Worm (Caenorhabditis elegans) whole organism, late embryonic: ENCODE results near the gene nhr-120.

Experiments
- C38D4.7 ChIP-seq: fragments of 200-800 bp; sonication (Bioruptor generic); optimal IDR thresholded peaks from 2 replicates; lab custom pipeline; 2018; ENCODE audit warnings: mild to moderate bottlenecking, missing genetic modification characterization, moderate library complexity, missing compliant biosample characterization
- Y22D7AL.16 ChIP-seq: sonication (generic microtip); optimal IDR thresholded peaks from 2 replicates; lab custom pipeline; 2016; ENCODE audit warnings: missing genetic modification characterization, missing compliant biosample characterization
- ahr-1 ChIP-seq: sonication (generic microtip); optimal IDR thresholded peaks from 2 replicates; lab custom pipeline; 2016; ENCODE audit warnings: missing genetic modification characterization, missing compliant biosample characterization
- ama-1 ChIP-seq: fragments of 150-350 bp; optimal IDR thresholded peaks from 2 replicates; lab custom pipeline; 2014
- ceh-14 ChIP-seq: sonication (generic microtip); optimal IDR thresholded peaks from 2 replicates; lab custom pipeline; 2016; ENCODE audit warnings: missing genotype, missing genetic modification characterization, missing compliant biosample characterization
- ceh-18 ChIP-seq: sonication (generic microtip); optimal IDR thresholded peaks from 2 replicates; lab custom pipeline; 2016; ENCODE audit warnings: missing genetic modification characterization, missing compliant biosample characterization
- ceh-19 ChIP-seq: fragments of 200-800 bp; sonication (Bioruptor generic); optimal IDR thresholded peaks from 2 replicates; lab custom pipeline; 2018; ENCODE audit warnings: mild to moderate bottlenecking, missing genetic modification characterization, missing compliant biosample characterization
- ceh-24 ChIP-seq: sonication (generic microtip); optimal IDR thresholded peaks from 2 replicates; lab custom pipeline; 2016; ENCODE audit warnings: mild to moderate bottlenecking, missing genetic modification characterization, missing compliant biosample characterization
- ceh-30 ChIP-seq: fragments of 150-350 bp; optimal IDR thresholded peaks from 2 replicates; lab custom pipeline; 2014; ENCODE audit warnings: missing biosample characterization, missing genetic modification characterization
- ceh-34 ChIP-seq: sonication (generic microtip); optimal IDR thresholded peaks from 2 replicates; lab custom pipeline; 2016; ENCODE audit warnings: mild to moderate bottlenecking, missing genetic modification characterization, missing compliant biosample characterization
- ceh-45 ChIP-seq: fragments of 200-800 bp; sonication (Bioruptor generic); IDR thresholded peaks from 2 replicates; pipeline ENCODE4 v1.3.6; 2022; ENCODE audit warnings: missing genetic modification reagents, missing genetic modification characterization, missing compliant biosample characterization
- ceh-48 ChIP-seq: sonication (generic microtip); optimal IDR thresholded peaks from 2 replicates; lab custom pipeline; 2016; ENCODE audit warnings: missing genetic modification characterization, inconsistent platforms, missing compliant biosample characterization
- ceh-9 ChIP-seq: sonication (generic microtip); optimal IDR thresholded peaks from 2 replicates; lab custom pipeline; 2016; ENCODE audit warnings: mild to moderate bottlenecking, missing genetic modification characterization, inconsistent platforms, missing compliant biosample characterization
- dmd-4 ChIP-seq: sonication (generic microtip); optimal IDR thresholded peaks from 2 replicates; lab custom pipeline; 2016; ENCODE audit warnings: borderline replicate concordance, missing genetic modification characterization, missing compliant biosample characterization
- dve-1 ChIP-seq: sonication (generic microtip); optimal IDR thresholded peaks from 2 replicates; lab custom pipeline; 2017; ENCODE audit warnings: antibody characterized with exemption, mild to moderate bottlenecking, missing genetic modification characterization, missing compliant biosample characterization
- elt-2 ChIP-seq: sonication (generic microtip); optimal IDR thresholded peaks from 2 replicates; lab custom pipeline; 2016; ENCODE audit warnings: missing genetic modification reagents, missing genetic modification characterization, missing compliant biosample characterization
- elt-4 ChIP-seq: sonication (generic microtip); optimal IDR thresholded peaks from 2 replicates; lab custom pipeline; 2016; ENCODE audit warnings: missing genetic modification characterization, missing compliant biosample characterization
- fkh-10 ChIP-seq: fragments of 150-350 bp; optimal IDR thresholded peaks from 2 replicates; lab custom pipeline; 2014; ENCODE audit warnings: missing biosample characterization, missing genetic modification reagents, missing genetic modification characterization
- gmeb-2 ChIP-seq: sonication (generic microtip); optimal IDR thresholded peaks from 2 replicates; lab custom pipeline; 2016; ENCODE audit warnings: missing genetic modification characterization, inconsistent platforms, missing compliant biosample characterization
- hlh-15 ChIP-seq: sonication (generic microtip); optimal IDR thresholded peaks from 2 replicates; lab custom pipeline; 2016; ENCODE audit warnings: missing genetic modification characterization, missing compliant biosample characterization
- madf-2 ChIP-seq: sonication (generic microtip); optimal IDR thresholded peaks from 2 replicates; lab custom pipeline; 2017; ENCODE audit warnings: missing genetic modification characterization, missing compliant biosample characterization
- mec-3 ChIP-seq: sonication (generic microtip); optimal IDR thresholded peaks from 2 replicates; lab custom pipeline; 2016; ENCODE audit warnings: borderline replicate concordance, missing genetic modification characterization, missing compliant biosample characterization
- nfya-1 ChIP-seq: sonication (generic microtip); optimal IDR thresholded peaks from 2 replicates; lab custom pipeline; 2017; ENCODE audit warnings: missing genetic modification characterization, mild to moderate bottlenecking, missing compliant biosample characterization, antibody characterized with exemption, moderate library complexity
- nhr-232 ChIP-seq: sonication (generic microtip); optimal IDR thresholded peaks from 2 replicates; lab custom pipeline; 2016; ENCODE audit warnings: missing genetic modification characterization, missing compliant biosample characterization
- pqm-1 ChIP-seq: sonication (generic microtip); optimal IDR thresholded peaks from 2 replicates; lab custom pipeline; 2016; ENCODE audit warnings: missing genetic modification characterization, missing compliant biosample characterization
- rnt-1 ChIP-seq: sonication (generic microtip); optimal IDR thresholded peaks from 2 replicates; lab custom pipeline; 2016; ENCODE audit warnings: missing genetic modification characterization, missing compliant biosample characterization
- sdc-2 ChIP-seq: sonication (generic microtip); optimal IDR thresholded peaks from 2 replicates; lab custom pipeline; 2016; ENCODE audit warnings: missing genotype, missing genetic modification characterization, missing compliant biosample characterization
- sox-2 ChIP-seq: fragments of 200-800 bp; sonication (Bioruptor generic); IDR thresholded peaks from 2 replicates; pipeline ENCODE4 v1.3.6; 2022; ENCODE audit warnings: missing genetic modification reagents, missing genetic modification characterization, missing compliant biosample characterization
- sox-4 ChIP-seq: sonication (generic microtip); optimal IDR thresholded peaks from 2 replicates; lab custom pipeline; 2017; ENCODE audit warnings: mild to moderate bottlenecking, missing genetic modification characterization, inconsistent platforms, missing compliant biosample characterization
- syd-9 ChIP-seq: sonication (generic microtip); optimal IDR thresholded peaks from 2 replicates; lab custom pipeline; 2016; ENCODE audit warnings: mild to moderate bottlenecking, missing genetic modification characterization, moderate library complexity, missing compliant biosample characterization
- tbx-7 ChIP-seq: sonication (generic microtip); optimal IDR thresholded peaks from 2 replicates; lab custom pipeline; 2016; ENCODE audit warnings: missing genotype, missing genetic modification characterization, missing compliant biosample characterization
- unc-42 ChIP-seq: sonication (generic microtip); optimal IDR thresholded peaks from 2 replicates; lab custom pipeline; 2016; ENCODE audit warnings: missing genotype, missing genetic modification characterization, missing compliant biosample characterization
- unc-86 ChIP-seq: sonication (generic microtip); optimal IDR thresholded peaks from 2 replicates; lab custom pipeline; 2016; ENCODE audit warnings: missing genetic modification characterization, missing compliant biosample characterization

Gene nhr-120

DNA sequence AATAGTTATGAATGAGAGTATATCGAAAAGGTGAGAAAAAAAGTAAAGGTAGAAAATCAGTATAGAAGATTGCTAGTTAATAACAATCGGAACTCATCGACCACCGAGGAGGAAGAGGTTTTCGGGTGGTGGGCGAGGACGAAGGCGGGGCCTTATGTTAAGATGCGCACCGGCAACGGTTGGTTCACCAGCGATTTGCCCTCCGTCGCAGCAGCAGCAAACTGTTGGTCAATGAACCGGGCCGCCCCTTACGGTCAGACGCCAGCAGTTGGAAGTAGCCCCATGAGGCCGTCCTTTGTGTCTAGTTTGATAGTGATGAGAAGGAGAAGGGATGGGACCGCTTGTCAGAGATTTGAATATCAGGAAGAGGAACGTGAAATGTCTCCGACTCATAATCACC lies 28.5 kb upstream of the nhr-120 start, which contains the start of gene nhr-137:
Gene nhr-137, minus strand, starts transcription at position 101 of the 400 bp plus-strand sequence.
- TF ChIP-seq madf-2 (tag; lab: Kevin White, UChicago) (no peak), dmd-4 (no peak), ceh-19 (no peak), gmeb-2 (tag; lab: Kevin White, UChicago) (no peak), sdc-2 (tag; lab: Kevin White, UChicago) (no peak), elt-4 (tag; lab: Kevin White, UChicago) (no peak), syd-9 (tag; lab: Kevin White, UChicago) (no peak), ceh-18 (tag; lab: Kevin White, UChicago) (no peak), ceh-30 (tag; lab: Kevin White, UChicago) (no peak), ceh-14 (tag; lab: Kevin White, UChicago) (no peak), unc-42 (tag; lab: Kevin White, UChicago) (no peak), nhr-232 (tag; lab: Kevin White, UChicago) (no peak), ceh-34 (tag; lab: Kevin White, UChicago) (no peak), ceh-45 (GFP tag; lab: Robert Waterston, UW) (no peak), ahr-1 (no peak), Y22D7AL.16 (tag; lab: Kevin White, UChicago) (no peak), hlh-15 (no peak), ceh-24 (tag; lab: Kevin White, UChicago) (no peak), unc-86 (tag; lab: Kevin White, UChicago) (no peak), nfya-1 (no peak)

DNA sequence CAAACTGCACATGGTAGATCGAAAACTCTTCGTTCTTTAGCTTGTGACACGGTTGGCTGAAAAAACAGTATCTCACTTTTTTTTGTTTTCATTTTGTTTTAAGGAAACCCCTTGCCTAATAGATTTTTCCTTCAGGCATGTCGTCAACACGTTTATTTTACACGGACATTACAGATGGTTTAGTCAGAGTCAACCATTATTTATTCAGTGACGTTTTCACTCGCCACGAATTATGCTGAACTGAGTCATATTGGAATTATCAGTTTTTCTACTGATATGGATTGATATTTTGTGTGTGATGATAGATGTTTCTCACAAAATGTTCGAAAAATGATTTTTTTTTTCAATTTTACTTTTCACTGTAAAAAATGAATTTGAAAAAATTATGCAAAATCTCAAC lies 27.0 kb upstream of the nhr-120 start:
- TF ChIP-seq sox-4 (tag; lab: Kevin White, UChicago) = no peak
- no peak for TF ChIP-seq unc-86 (tag; lab: Kevin White, UChicago)
- no peak for TF ChIP-seq sox-2 (GFP tag; lab: Robert Waterston, UW)
- no peak for TF ChIP-seq ahr-1
- no peak for TF ChIP-seq mec-3 (tag; lab: Kevin White, UChicago)
- TF ChIP-seq elt-2 (tag; lab: Kevin White, UChicago) = no peak
- no peak for TF ChIP-seq ceh-30 (tag; lab: Kevin White, UChicago)
- TF ChIP-seq elt-4 (tag; lab: Kevin White, UChicago) = no peak
- no peak for TF ChIP-seq dmd-4
- TF ChIP-seq ceh-19 = no peak
- TF ChIP-seq nfya-1 = no peak
- no peak for TF ChIP-seq Y22D7AL.16 (tag; lab: Kevin White, UChicago)
- TF ChIP-seq C38D4.7 (GFP tag; lab: Kevin White, UChicago) = no peak
- TF ChIP-seq pqm-1 (tag; lab: Kevin White, UChicago) = no peak
- TF ChIP-seq ceh-14 (tag; lab: Kevin White, UChicago) = no peak
- no peak for TF ChIP-seq rnt-1 (tag; lab: Kevin White, UChicago)
- no peak for TF ChIP-seq ceh-34 (tag; lab: Kevin White, UChicago)
- no peak for TF ChIP-seq ceh-45 (GFP tag; lab: Robert Waterston, UW)
- TF ChIP-seq, all 69 proteins: peak for 0

DNA sequence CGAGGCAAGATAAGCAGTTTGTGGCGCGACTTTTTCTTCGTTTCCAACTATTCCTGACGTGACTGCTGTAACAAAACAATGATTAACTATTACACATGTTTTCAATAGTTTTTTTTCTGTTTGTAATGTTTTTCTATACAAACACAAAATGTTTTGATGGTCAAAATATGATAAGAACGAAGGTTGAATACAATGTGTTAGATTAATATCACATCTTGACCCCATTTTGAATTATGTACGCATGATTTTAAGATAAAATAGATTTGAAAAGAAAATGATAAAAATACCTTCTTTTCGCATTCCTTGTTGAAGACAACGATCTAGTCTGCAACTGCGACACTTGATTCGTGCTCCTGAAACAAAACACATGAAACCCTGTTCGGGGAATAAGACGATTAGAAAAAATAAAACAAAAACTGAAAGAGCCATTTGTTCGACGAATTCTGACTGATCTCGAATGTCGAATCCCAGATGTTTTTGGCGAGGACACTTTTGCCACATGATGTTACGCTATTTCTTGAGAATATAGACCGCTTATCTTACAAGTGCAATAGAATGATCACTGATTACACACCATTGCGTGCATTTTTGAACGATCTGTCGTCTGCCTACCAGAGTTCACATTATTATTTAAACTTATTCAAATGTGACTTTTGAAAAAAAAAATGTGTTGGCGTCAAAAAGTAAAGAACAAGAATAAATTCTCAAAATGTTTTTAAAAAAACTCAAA lies 24.9 kb upstream of the nhr-120 start:
- TF ChIP-seq hlh-15 (no peak), ceh-48 (tag; lab: Kevin White, UChicago) (no peak), pqm-1 (tag; lab: Kevin White, UChicago) (no peak), ceh-18 (tag; lab: Kevin White, UChicago) (no peak)

DNA sequence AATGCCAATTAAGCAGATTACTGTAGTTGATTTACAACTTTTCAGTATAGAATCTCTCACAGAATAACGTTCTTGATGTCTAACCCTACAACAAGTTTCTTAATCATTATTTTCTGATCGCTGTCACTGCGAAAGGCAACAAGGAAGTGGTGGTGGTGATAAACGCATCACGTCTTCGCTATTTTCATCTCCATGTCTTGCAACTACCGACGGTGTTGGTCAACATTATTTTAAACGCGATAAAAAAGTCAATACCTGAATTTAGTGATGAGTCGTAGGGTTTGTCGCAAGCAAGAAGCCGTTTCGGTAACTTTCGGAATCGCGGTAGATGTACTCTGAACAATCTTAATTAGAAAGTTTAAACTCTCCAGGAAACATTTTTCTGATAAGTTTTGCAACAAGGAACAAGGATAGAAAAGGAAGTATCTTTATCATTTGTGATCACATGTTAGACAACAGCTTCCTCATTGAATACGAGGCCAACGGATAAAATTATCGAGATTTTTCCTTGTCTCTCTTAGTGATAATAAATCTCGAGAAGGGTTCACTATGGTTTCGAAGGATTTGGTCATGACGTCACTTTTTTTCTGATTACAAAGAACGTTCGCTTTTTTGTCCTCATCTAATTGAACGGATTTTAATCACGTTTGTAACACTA lies 23.5 kb upstream of the nhr-120 start:
- TF ChIP-seq ama-1 (lab: Kevin White, UChicago) = no peak

DNA sequence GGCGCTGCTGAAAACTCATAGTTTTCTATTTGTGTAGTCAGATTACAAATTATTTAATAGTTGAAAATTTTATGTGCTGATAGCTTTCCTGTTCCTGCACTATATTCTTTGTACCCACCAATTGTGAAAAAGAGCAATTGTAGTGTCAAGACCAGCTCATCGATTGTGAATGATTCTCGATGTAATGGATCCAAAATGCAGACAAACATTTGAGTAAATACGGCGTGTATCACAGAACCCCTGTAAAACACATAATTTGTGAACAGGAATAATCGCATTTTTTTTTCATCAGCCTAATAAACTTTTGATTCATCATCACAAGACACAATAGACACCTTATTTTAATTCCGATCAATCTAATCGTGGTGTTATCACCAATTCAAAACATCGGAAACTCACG lies 21.8 kb upstream of the nhr-120 start:
- no peak for TF ChIP-seq ceh-24 (tag; lab: Kevin White, UChicago)
- no peak for TF ChIP-seq ceh-9 (tag; lab: Kevin White, UChicago)
- TF ChIP-seq mec-3 (tag; lab: Kevin White, UChicago) = no peak
- TF ChIP-seq tbx-7 = no peak
- no peak for TF ChIP-seq elt-4 (tag; lab: Kevin White, UChicago)
- no peak for TF ChIP-seq fkh-10 (GFP tag; lab: Kevin White, UChicago)
- TF ChIP-seq dve-1 (tag; lab: Kevin White, UChicago) = no peak
